Worm (Caenorhabditis elegans) whole organism, L1 larva: ENCODE data around the gene K09F6.11.

Source experiments
- fos-1 ChIP-seq: fragments of 150-350 bp; optimal IDR thresholded peaks from 2 replicates; lab custom pipeline; 2014; ENCODE audit warnings: missing biosample characterization, missing genetic modification characterization
- pag-3 ChIP-seq: sonication (generic microtip); optimal IDR thresholded peaks from 2 replicates; lab custom pipeline; 2017; ENCODE audit warnings: missing genetic modification characterization, mild to moderate bottlenecking, missing compliant biosample characterization, antibody characterized with exemption, borderline replicate concordance; ENCODE audit not compliant: insufficient read depth
- swsn-7 ChIP-seq: sonication (generic microtip); optimal IDR thresholded peaks from 2 replicates; lab custom pipeline; 2016; ENCODE audit warnings: missing genetic modification characterization, missing compliant biosample characterization

DNA sequence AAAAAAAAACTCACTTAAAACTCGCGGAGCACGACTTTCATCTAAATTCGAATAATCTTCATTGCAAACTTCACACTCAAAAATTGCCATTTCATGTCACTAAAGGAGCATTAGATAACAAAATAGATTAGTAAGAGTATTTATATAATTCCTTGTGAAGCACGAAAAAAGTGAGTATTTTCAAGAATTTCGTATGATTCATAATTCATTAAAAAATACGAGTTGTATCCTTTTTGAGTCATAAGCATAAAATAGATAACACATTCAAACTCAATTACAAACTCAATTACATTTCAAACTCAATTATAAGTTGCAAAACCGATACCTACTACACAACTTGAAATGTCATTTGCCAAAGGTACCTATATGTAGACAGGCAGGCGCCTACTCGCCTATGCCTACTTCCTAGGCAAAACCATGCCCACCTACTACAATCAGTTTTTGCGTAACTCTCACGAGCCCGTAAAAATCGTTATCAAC lies 49.1 kb downstream of the K09F6.11 start, which contains the start of the genes ZK1240.8 and ZK1240.1:
- no peak for TF ChIP-seq fos-1 (tag; lab: Kevin White, UChicago)
- no peak for TF ChIP-seq pag-3
- TF ChIP-seq swsn-7 (tag; lab: Kevin White, UChicago): no peak
